Fruit fly (Drosophila melanogaster): ENCODE measurements around the gene Droj2.

The Droj2 gene

DNA sequence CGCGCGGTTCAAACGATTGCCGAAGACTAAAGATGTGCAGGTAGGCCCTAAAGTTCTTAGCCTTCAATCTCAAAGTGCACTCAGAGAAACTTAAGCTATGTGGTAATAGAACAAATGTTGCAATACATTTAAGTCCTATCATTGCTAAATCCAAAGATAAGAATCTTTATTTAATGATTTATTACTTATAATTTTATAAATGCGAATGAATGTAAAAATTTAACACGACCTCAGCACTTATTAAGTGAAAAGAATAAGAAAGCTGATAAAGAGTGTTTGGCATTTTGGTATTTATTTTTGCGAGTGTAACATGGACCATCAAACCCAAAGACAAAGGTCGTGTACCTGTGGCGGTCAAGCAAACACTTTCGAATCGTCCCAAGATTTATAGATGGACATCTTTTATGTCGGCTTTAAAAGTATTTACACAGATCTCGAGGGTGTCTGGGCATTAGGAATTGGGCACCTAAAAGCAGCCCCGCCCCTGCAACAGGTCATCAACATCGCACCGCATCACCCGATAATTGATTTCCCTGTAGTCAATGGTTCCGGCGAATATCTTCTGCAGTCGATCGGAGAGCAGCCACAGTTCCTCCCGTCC, 23.0 kb downstream of the Droj2 start, which contains the start of gene yellow-e3 (continued):
- TF ChIP-seq Hr39 (optimal IDR thresholded peaks at IDR 0.05), result no peak
- TF ChIP-seq CG13894 (tag; optimal IDR thresholded peaks at IDR 0.05), result no peak
- no peak for TF ChIP-seq Dad (GFP tag; optimal IDR thresholded peaks at IDR 0.05)
- no peak for TF ChIP-seq CG17186 (GFP tag; optimal IDR thresholded peaks at IDR 0.05)
- TF ChIP-seq Sin3A (optimal IDR thresholded peaks at IDR 0.05), result no peak
- no peak for TF ChIP-seq CG15514 (GFP tag; optimal IDR thresholded peaks at IDR 0.05)
- TF ChIP-seq cad (GFP tag; optimal IDR thresholded peaks at IDR 0.05), result peak; percentile 38
- no peak for TF ChIP-seq danr (GFP tag; IDR thresholded peaks at IDR 0.05)
- peak; percentile 16 for TF ChIP-seq unpg (GFP tag; optimal IDR thresholded peaks at IDR 0.05)
- TF ChIP-seq Jarid2 (GFP tag; optimal IDR thresholded peaks at IDR 0.05), result no peak
- TF ChIP-seq CG17802 (tag; optimal IDR thresholded peaks at IDR 0.05), result no peak
- TF ChIP-seq CG8924 (tag; optimal IDR thresholded peaks at IDR 0.05), result peak; percentile 64
- no peak for TF ChIP-seq amos (GFP tag; IDR thresholded peaks at IDR 0.05; ENCODE audit: partially characterized antibody)
- TF ChIP-seq phol (tag; optimal IDR thresholded peaks at IDR 0.05), result peak; percentile 52
- no peak for TF ChIP-seq CG31224 (GFP tag; IDR thresholded peaks at IDR 0.05)
- no peak for TF ChIP-seq CG34376 (GFP tag; optimal IDR thresholded peaks at IDR 0.05)
- no peak for TF ChIP-seq stc (GFP tag; IDR thresholded peaks at IDR 0.05)
- TF ChIP-seq Neu2 (GFP tag; optimal IDR thresholded peaks at IDR 0.05; ENCODE audit: borderline replicate concordance), result no peak
- no peak for TF ChIP-seq seq (GFP tag; IDR thresholded peaks at IDR 0.05)
- TF ChIP-seq ato (GFP tag; IDR thresholded peaks at IDR 0.05; ENCODE audit: partially characterized antibody), result no peak
- TF ChIP-seq CG11085 (GFP tag; IDR thresholded peaks at IDR 0.05), result no peak
- TF ChIP-seq BtbVII (GFP tag; optimal IDR thresholded peaks at IDR 0.05), result no peak
- TF ChIP-seq wek (GFP tag; optimal IDR thresholded peaks at IDR 0.05), result no peak
- peak; percentile 76 for TF ChIP-seq CG10979 (tag; optimal IDR thresholded peaks at IDR 0.05)
- no peak for TF ChIP-seq ab (GFP tag; optimal IDR thresholded peaks at IDR 0.05)
- TF ChIP-seq CG17328 (GFP tag; IDR thresholded peaks at IDR 0.05), result no peak
- no peak for TF ChIP-seq chm (GFP tag; IDR thresholded peaks at IDR 0.05)
- no peak for TF ChIP-seq CG3281 (GFP tag; optimal IDR thresholded peaks at IDR 0.05)
- peak; percentile 90 for TF ChIP-seq CG15696 (tag; optimal IDR thresholded peaks at IDR 0.05)
- TF ChIP-seq CG30020 (tag; optimal IDR thresholded peaks at IDR 0.05), result no peak
- TF ChIP-seq Nf-YB (GFP tag; optimal IDR thresholded peaks at IDR 0.05), result no peak
- no peak for TF ChIP-seq CG8478 (optimal IDR thresholded peaks at IDR 0.05)
- TF ChIP-seq ci (GFP tag; IDR thresholded peaks at IDR 0.05), result no peak
- TF ChIP-seq CG2875 (GFP tag; optimal IDR thresholded peaks at IDR 0.05), result no peak
- no peak for TF ChIP-seq NC2α (GFP tag; optimal IDR thresholded peaks at IDR 0.05)
- no peak for TF ChIP-seq cwo (GFP tag; optimal IDR thresholded peaks at IDR 0.05)
- TF ChIP-seq CG14860 (GFP tag; IDR thresholded peaks at IDR 0.05; ENCODE audit: partially characterized antibody), result no peak
- no peak for TF ChIP-seq CG18011 (GFP tag; optimal IDR thresholded peaks at IDR 0.05)
- TF ChIP-seq Stat92E (GFP tag; optimal IDR thresholded peaks at IDR 0.05), result no peak
- TF ChIP-seq tll (GFP tag; optimal IDR thresholded peaks at IDR 0.05), result peak in 1 of 2 experiments; percentile 75
- TF ChIP-seq pita (GFP tag; optimal IDR thresholded peaks at IDR 0.05), result no peak
- TF ChIP-seq dpn (GFP tag; optimal IDR thresholded peaks at IDR 0.05), result no peak
- no peak for TF ChIP-seq hkb (optimal IDR thresholded peaks at IDR 0.05)
- TF ChIP-seq hkb (GFP tag; IDR thresholded peaks at IDR 0.05), result no peak
- TF ChIP-seq btn (GFP tag; optimal IDR thresholded peaks at IDR 0.05), result no peak
- no peak for TF ChIP-seq da (GFP tag; optimal IDR thresholded peaks at IDR 0.05)
- no peak for TF ChIP-seq CTCF (GFP tag; optimal IDR thresholded peaks at IDR 0.05)
- no peak for TF ChIP-seq Sry-δ (GFP tag; optimal IDR thresholded peaks at IDR 0.05)
- TF ChIP-seq repo (GFP tag; optimal IDR thresholded peaks at IDR 0.05), result no peak
- no peak for TF ChIP-seq kay (GFP tag; optimal IDR thresholded peaks at IDR 0.05)
- TF ChIP-seq CG7271 (tag; optimal IDR thresholded peaks at IDR 0.05), result peak; percentile 86
- TF ChIP-seq gcm (GFP tag; optimal IDR thresholded peaks at IDR 0.05), result peak; percentile 29
